Fruit fly (Drosophila melanogaster) whole organism, embryonic: ENCODE results near the gene CG9518.
A peak's percentile ranks its signal among the peaks of the same experiment; 100 is the strongest.

Experiments used
- Atf6 ChIP-seq: fragments of 200-800 bp; sonication (Bioruptor generic); IDR thresholded peaks from 2 replicates; pipeline ENCODE4 v1.3.6; 2022; ENCODE audit warnings: missing biosample characterization, missing genetic modification characterization
- CG12104 ChIP-seq: fragments of 200-800 bp; sonication (Bioruptor generic); optimal IDR thresholded peaks from 3 replicates; lab custom pipeline; 2016; ENCODE audit warnings: missing biosample characterization, missing genetic modification characterization
- CG14014 ChIP-seq: fragments of 200-800 bp; sonication (Bioruptor generic); IDR thresholded peaks from 2 replicates; pipeline ENCODE4 v1.3.6; 2022; ENCODE audit warnings: missing biosample characterization, missing genetic modification characterization
- CG14965 ChIP-seq: fragments of 200-800 bp; sonication (Bioruptor generic); optimal IDR thresholded peaks from 2 replicates; lab custom pipeline; 2016; ENCODE audit warnings: missing biosample characterization, missing genetic modification characterization, borderline replicate concordance
- CG15479 ChIP-seq: fragments of 200-800 bp; sonication (Bioruptor generic); optimal IDR thresholded peaks from 3 replicates; lab custom pipeline; 2019; ENCODE audit warnings: missing biosample characterization, mild to moderate bottlenecking, missing genetic modification characterization, moderate library complexity
- CG1603 ChIP-seq: fragments of 200-800 bp; sonication (Bioruptor generic); optimal IDR thresholded peaks from 2 replicates; lab custom pipeline; 2019; ENCODE audit warnings: missing biosample characterization, mild to moderate bottlenecking, missing genetic modification characterization, moderate library complexity
- CG2202 ChIP-seq: fragments of 200-800 bp; sonication (Bioruptor generic); optimal IDR thresholded peaks from 2 replicates; lab custom pipeline; 2018; ENCODE audit warnings: missing biosample characterization, mild to moderate bottlenecking, missing genetic modification characterization
- CG30403 ChIP-seq: fragments of 200-800 bp; sonication (Bioruptor generic); optimal IDR thresholded peaks from 3 replicates; lab custom pipeline; 2016; ENCODE audit warnings: missing biosample characterization, missing genetic modification characterization
- CG31224 ChIP-seq: fragments of 200-800 bp; sonication (Bioruptor generic); IDR thresholded peaks from 2 replicates; pipeline ENCODE4 v1.3.6; 2022; ENCODE audit warnings: missing biosample characterization, missing genetic modification characterization
- CG32772 ChIP-seq: fragments of 200-800 bp; sonication (Bioruptor generic); IDR thresholded peaks from 2 replicates; pipeline ENCODE4 v1.3.6; 2022; ENCODE audit warnings: missing biosample characterization, missing genetic modification characterization
- CG3407 ChIP-seq: fragments of 200-800 bp; sonication (Bioruptor generic); optimal IDR thresholded peaks from 2 replicates; lab custom pipeline; 2018; ENCODE audit warnings: missing biosample characterization, mild to moderate bottlenecking, missing genetic modification characterization
- CG34422 ChIP-seq: fragments of 200-800 bp; sonication (Bioruptor generic); IDR thresholded peaks from 3 replicates; pipeline ENCODE4 v1.3.6; 2022; ENCODE audit warnings: missing biosample characterization, missing genetic modification characterization
- CG6654 ChIP-seq: fragments of 200-800 bp; sonication (Bioruptor generic); optimal IDR thresholded peaks from 2 replicates; lab custom pipeline; 2017; ENCODE audit warnings: missing biosample characterization, mild to moderate bottlenecking, missing genetic modification characterization
- CG7372 ChIP-seq: fragments of 200-800 bp; sonication (Bioruptor generic); IDR thresholded peaks from 2 replicates; pipeline ENCODE4 v1.3.6; 2022; ENCODE audit warnings: missing biosample characterization, missing genetic modification characterization
- Dll ChIP-seq: fragments of 200-800 bp; sonication (Bioruptor generic); IDR thresholded peaks from 4 replicates; pipeline ENCODE4 v1.3.6; 2022; ENCODE audit warnings: missing biosample characterization, missing genetic modification characterization; ENCODE audit not compliant: partially characterized antibody
- Doc3 ChIP-seq: fragments of 200-800 bp; sonication (Bioruptor generic); IDR thresholded peaks from 3 replicates; pipeline ENCODE4 v1.3.6; 2022; ENCODE audit warnings: missing biosample characterization, missing genetic modification characterization; ENCODE audit not compliant: partially characterized antibody
- Dref ChIP-seq: fragments of 200-800 bp; sonication (Bioruptor generic); IDR thresholded peaks from 2 replicates; pipeline ENCODE4 v1.3.6; 2022; ENCODE audit warnings: missing biosample characterization, missing genetic modification characterization
- ERR ChIP-seq: fragments of 200-800 bp; sonication (Bioruptor generic); optimal IDR thresholded peaks from 2 replicates; lab custom pipeline; 2016; ENCODE audit warnings: missing biosample characterization, missing genetic modification characterization
- Eip74EF ChIP-seq, 2 experiments: fragments of 200-800 bp in 1 of 2; fragments of >200 bp in 1 of 2; sonication (Bioruptor generic) in 1 of 2; optimal IDR thresholded peaks; 2 replicates each; lab custom pipeline; 2017 to 2019; ENCODE audit warnings: missing biosample characterization in 2 of 2, missing genetic modification characterization in 2 of 2, mild to moderate bottlenecking in 1 of 2, moderate library complexity in 1 of 2
- Fer1 ChIP-seq: fragments of 200-800 bp; sonication (Bioruptor generic); optimal IDR thresholded peaks from 2 replicates; lab custom pipeline; 2017; ENCODE audit warnings: missing biosample characterization, mild to moderate bottlenecking, missing genetic modification characterization
- Jarid2 ChIP-seq: fragments of 200-800 bp; sonication (Bioruptor generic); optimal IDR thresholded peaks from 3 replicates; lab custom pipeline; 2017; ENCODE audit warnings: mild to moderate bottlenecking, missing biosample characterization, missing genetic modification reagents, missing genetic modification characterization
- Lhr ChIP-seq: fragments of 200-800 bp; sonication (Bioruptor generic); optimal IDR thresholded peaks from 3 replicates; lab custom pipeline; 2017; ENCODE audit warnings: mild to moderate bottlenecking, missing biosample characterization, missing genetic modification reagents, missing genetic modification characterization
- MTF-1 ChIP-seq: fragments of 200-800 bp; sonication (Bioruptor generic); optimal IDR thresholded peaks from 2 replicates; lab custom pipeline; 2018; ENCODE audit warnings: missing biosample characterization, mild to moderate bottlenecking, missing genetic modification characterization, borderline replicate concordance
- Myb ChIP-seq: fragments of 200-800 bp; sonication (Bioruptor generic); optimal IDR thresholded peaks from 2 replicates; lab custom pipeline; 2016; ENCODE audit warnings: missing biosample characterization, missing genetic modification characterization
- Nf-YA ChIP-seq: fragments of 200-800 bp; sonication (Bioruptor generic); IDR thresholded peaks from 2 replicates; pipeline ENCODE4 v1.3.6; 2022; ENCODE audit warnings: missing biosample characterization, missing genetic modification characterization
- NfI ChIP-seq: fragments of 200-800 bp; sonication (Bioruptor generic); optimal IDR thresholded peaks from 3 replicates; lab custom pipeline; 2018; ENCODE audit warnings: missing biosample characterization, mild to moderate bottlenecking, missing genetic modification characterization, moderate library complexity
- Trl ChIP-seq, 3 experiments: fragments of >200 bp in 2 of 3; fragments of 200-800 bp in 1 of 3; sonication (Bioruptor generic) in 1 of 3; optimal IDR thresholded peaks; 2 replicates in 1 of 3; 3 replicates in 2 of 3; lab custom pipeline; 2016 to 2017; ENCODE audit warnings: missing biosample characterization in 1 of 3, missing genetic modification characterization in 1 of 3
- Vsx1 ChIP-seq: fragments of 200-800 bp; sonication (Bioruptor generic); optimal IDR thresholded peaks from 2 replicates; lab custom pipeline; 2017; ENCODE audit warnings: missing biosample characterization, mild to moderate bottlenecking, missing genetic modification characterization, missing genetic modification reagents
- Xrp1 ChIP-seq: fragments of 200-800 bp; sonication (Bioruptor generic); IDR thresholded peaks from 2 replicates; pipeline ENCODE4 v1.3.6; 2022; ENCODE audit warnings: missing biosample characterization, missing genetic modification characterization
- chinmo ChIP-seq: fragments of 200-800 bp; sonication (Bioruptor generic); IDR thresholded peaks from 4 replicates; pipeline ENCODE4 v1.3.6; 2022; ENCODE audit warnings: missing biosample characterization, missing genetic modification characterization; ENCODE audit not compliant: partially characterized antibody
- crol ChIP-seq: fragments of 200-800 bp; sonication (Bioruptor generic); IDR thresholded peaks from 2 replicates; pipeline ENCODE4 v1.3.6; 2022; ENCODE audit warnings: missing biosample characterization, missing genetic modification characterization
- en ChIP-seq: fragments of 200-800 bp; sonication (Bioruptor generic); optimal IDR thresholded peaks from 2 replicates; lab custom pipeline; 2016; ENCODE audit warnings: missing biosample characterization, missing genetic modification characterization
- ewg ChIP-seq: fragments of 200-800 bp; sonication (Bioruptor generic); optimal IDR thresholded peaks from 3 replicates; lab custom pipeline; 2017; ENCODE audit warnings: mild to moderate bottlenecking, missing biosample characterization, missing genetic modification reagents, missing genetic modification characterization
- exex ChIP-seq: fragments of 200-800 bp; sonication (Bioruptor generic); optimal IDR thresholded peaks from 4 replicates; lab custom pipeline; 2018; ENCODE audit warnings: missing biosample characterization, mild to moderate bottlenecking, missing genetic modification characterization, moderate library complexity
- ftz-f1 ChIP-seq: fragments of 200-800 bp; sonication (Bioruptor generic); optimal IDR thresholded peaks from 2 replicates; lab custom pipeline; 2016; ENCODE audit warnings: missing biosample characterization, missing genetic modification characterization
- fu2 ChIP-seq: fragments of 200-800 bp; sonication (Bioruptor generic); optimal IDR thresholded peaks from 2 replicates; lab custom pipeline; 2016; ENCODE audit warnings: missing biosample characterization, missing genetic modification characterization
- gfzf ChIP-seq: fragments of 200-800 bp; sonication (Bioruptor generic); optimal IDR thresholded peaks from 2 replicates; lab custom pipeline; 2016; ENCODE audit warnings: missing biosample characterization, mild to moderate bottlenecking, missing genetic modification characterization, moderate library complexity
- gsb ChIP-seq: fragments of 200-800 bp; sonication (Bioruptor generic); IDR thresholded peaks from 2 replicates; pipeline ENCODE4 v1.3.6; 2022; ENCODE audit warnings: missing biosample characterization, missing genetic modification characterization
- gt ChIP-seq: fragments of 200-800 bp; sonication (Bioruptor generic); IDR thresholded peaks from 2 replicates; pipeline ENCODE4 v1.3.6; 2022; ENCODE audit warnings: missing biosample characterization, missing genetic modification characterization
- hkb ChIP-seq, 2 experiments: fragments of 200-800 bp in 1 of 2; fragments of >200 bp in 1 of 2; sonication (Bioruptor generic) in 1 of 2; IDR thresholded peaks in 1 of 2; optimal IDR thresholded peaks in 1 of 2; 2 replicates each; pipeline versions ENCODE4 v1.3.6 to Lab custom; 2017 to 2022; ENCODE audit warnings: missing biosample characterization in 1 of 2, missing genetic modification characterization in 1 of 2
- kni ChIP-seq: fragments of 200-800 bp; sonication (Bioruptor generic); optimal IDR thresholded peaks from 3 replicates; lab custom pipeline; 2017; ENCODE audit warnings: mild to moderate bottlenecking, missing biosample characterization, missing genetic modification reagents, missing genetic modification characterization
- oc ChIP-seq: fragments of 200-800 bp; sonication (Bioruptor generic); optimal IDR thresholded peaks from 2 replicates; lab custom pipeline; 2018; ENCODE audit warnings: missing biosample characterization, mild to moderate bottlenecking, missing genetic modification characterization, moderate library complexity
- org-1 ChIP-seq: fragments of 200-800 bp; sonication (Bioruptor generic); optimal IDR thresholded peaks from 2 replicates; lab custom pipeline; 2017; ENCODE audit warnings: missing biosample characterization, missing genetic modification characterization
- ro ChIP-seq: fragments of 200-800 bp; sonication (Bioruptor generic); IDR thresholded peaks from 2 replicates; pipeline ENCODE4 v1.3.6; 2022; ENCODE audit warnings: missing biosample characterization, missing genetic modification characterization
- seq ChIP-seq: fragments of 200-800 bp; sonication (Bioruptor generic); IDR thresholded peaks from 2 replicates; pipeline ENCODE4 v1.3.6; 2022; ENCODE audit warnings: missing biosample characterization, missing genetic modification characterization
- vvl ChIP-seq: fragments of 200-800 bp; sonication (Bioruptor generic); IDR thresholded peaks from 2 replicates; pipeline ENCODE4 v1.3.6; 2022; ENCODE audit warnings: missing biosample characterization, missing genetic modification characterization
- wdn ChIP-seq: fragments of 200-800 bp; sonication (Bioruptor generic); IDR thresholded peaks from 2 replicates; pipeline ENCODE4 v1.3.6; 2022; ENCODE audit warnings: missing biosample characterization, missing genetic modification characterization
- zen2 ChIP-seq: fragments of 200-800 bp; sonication (Bioruptor generic); IDR thresholded peaks from 3 replicates; pipeline ENCODE4 v1.3.6; 2022; ENCODE audit warnings: missing biosample characterization, missing genetic modification characterization; ENCODE audit not compliant: partially characterized antibody
- zf30C ChIP-seq: fragments of 200-800 bp; sonication (Bioruptor generic); optimal IDR thresholded peaks from 3 replicates; lab custom pipeline; 2018; ENCODE audit warnings: missing biosample characterization, mild to moderate bottlenecking, missing genetic modification characterization

CG9518 gene

dm6 chrX:14905499-14906044, 34.6 kb upstream of the CG9518 start, which contains the start of gene CG9512:
TSS of gene CG9512 (minus strand) at chrX:14905549.
- no peak for TF ChIP-seq CG14965
- TF ChIP-seq Vsx1 (GFP tag; lab: Kevin White, UChicago), result peak; percentile 52
- no peak for TF ChIP-seq CG1603 (tag; lab: Kevin White, UChicago)
- TF ChIP-seq kni (GFP tag; lab: Kevin White, UChicago), result no peak
- TF ChIP-seq Dll (GFP tag; lab: Robert Waterston, UW), result no peak
- no peak for TF ChIP-seq Myb
- no peak for TF ChIP-seq hkb (optimal IDR thresholded peaks at IDR 0.05; lab: Kevin White, UChicago)
- TF ChIP-seq hkb (GFP tag; IDR thresholded peaks at IDR 0.05; lab: Robert Waterston, UW), result no peak
- TF ChIP-seq vvl (GFP tag; lab: Robert Waterston, UW), result peak; percentile 14; the same call in 1 of the 2 replicates
- no peak for TF ChIP-seq CG12104 (GFP tag; lab: Kevin White, UChicago)
- TF ChIP-seq Lhr, result no peak
- peak; percentile 11 for TF ChIP-seq CG15479 (GFP tag; lab: Kevin White, UChicago)
- TF ChIP-seq chinmo (GFP tag; lab: Robert Waterston, UW), result peak; percentile 93; the same call in 3 of the 4 replicates
- no peak for TF ChIP-seq CG30403 (GFP tag; lab: Kevin White, UChicago)
- TF ChIP-seq Xrp1 (GFP tag; lab: Robert Waterston, UW), result no peak
- no peak for TF ChIP-seq fu2 (GFP tag; lab: Kevin White, UChicago)
- no peak for TF ChIP-seq Jarid2 (GFP tag; lab: Kevin White, UChicago)
- TF ChIP-seq CG3407 (GFP tag; lab: Kevin White, UChicago), result no peak
- TF ChIP-seq ewg, result no peak
- TF ChIP-seq MTF-1 (GFP tag; lab: Kevin White, UChicago), result no peak
- no peak for TF ChIP-seq Doc3
- no peak for TF ChIP-seq CG14014 (GFP tag; lab: Robert Waterston, UW)
- TF ChIP-seq CG32772 (GFP tag; lab: Robert Waterston, UW), result peak; percentile 56
- TF ChIP-seq Eip74EF (GFP tag; optimal IDR thresholded peaks at IDR 0.05; lab: Kevin White, UChicago), result peak in 1 of 2 experiments; percentile 58
- TF ChIP-seq org-1, result no peak
- TF ChIP-seq gsb (GFP tag; lab: Robert Waterston, UW), result no peak
- no peak for TF ChIP-seq oc
- TF ChIP-seq Atf6, result 0 out of 2 replicates have a peak, but pooled peaks have one; percentile 8
- TF ChIP-seq zen2 (GFP tag; lab: Robert Waterston, UW), result no peak
- TF ChIP-seq zf30C (GFP tag; lab: Kevin White, UChicago), result no peak
- TF ChIP-seq Trl (optimal IDR thresholded peaks at IDR 0.05; lab: Kevin White, UChicago), result no peak
- no peak for TF ChIP-seq Trl (GFP tag; optimal IDR thresholded peaks at IDR 0.05; lab: Kevin White, UChicago)
- no peak for TF ChIP-seq gt
- TF ChIP-seq ERR, result no peak
- no peak for TF ChIP-seq ro (GFP tag; lab: Robert Waterston, UW)
- TF ChIP-seq crol (GFP tag; lab: Robert Waterston, UW), result no peak
- TF ChIP-seq CG6654 (GFP tag; lab: Kevin White, UChicago), result no peak
- TF ChIP-seq Dref, result no peak
- TF ChIP-seq ftz-f1 (GFP tag; lab: Kevin White, UChicago), result no peak
- peak; percentile 67 for TF ChIP-seq exex (tag; lab: Kevin White, UChicago)
- no peak for TF ChIP-seq wdn
- no peak for TF ChIP-seq Nf-YA (GFP tag; lab: Robert Waterston, UW)
- no peak for TF ChIP-seq NfI (GFP tag; lab: Kevin White, UChicago)
- no peak for TF ChIP-seq CG2202
- no peak for TF ChIP-seq seq
- no peak for TF ChIP-seq CG34422 (GFP tag; lab: Robert Waterston, UW)
- no peak for TF ChIP-seq CG7372
- no peak for TF ChIP-seq gfzf (GFP tag; lab: Kevin White, UChicago)
- no peak for TF ChIP-seq CG31224 (GFP tag; lab: Robert Waterston, UW)
- TF ChIP-seq Fer1 (GFP tag; lab: Kevin White, UChicago), result peak; percentile 27
- TF ChIP-seq en (GFP tag; lab: Kevin White, UChicago), result no peak
